Fruit fly (Drosophila melanogaster): Measurements from ENCODE around the gene Atg4a.

dm6 chr2L:1080802-1081464, at the start of gene Atg4a:
- TF ChIP-seq dysf (GFP tag; IDR thresholded peaks at IDR 0.05) (no peak), Tbp (GFP tag; optimal IDR thresholded peaks at IDR 0.05) (no peak), psq (GFP tag; optimal IDR thresholded peaks at IDR 0.05) (no peak), CG32767 (GFP tag; IDR thresholded peaks at IDR 0.05) (no peak), repo (GFP tag; optimal IDR thresholded peaks at IDR 0.05) (no peak), Dip2 (GFP tag; IDR thresholded peaks at IDR 0.05) (no peak), Oli (tag; optimal IDR thresholded peaks at IDR 0.05) (no peak), Hr39 (optimal IDR thresholded peaks at IDR 0.05) (no peak), CG15514 (GFP tag; optimal IDR thresholded peaks at IDR 0.05) (no peak), wor (GFP tag; IDR thresholded peaks at IDR 0.05) (no peak), CG18619 (GFP tag; optimal IDR thresholded peaks at IDR 0.05) (no peak), CG32532 (GFP tag; IDR thresholded peaks at IDR 0.05) (no peak)

Measured in whole organism, embryonic.